Fruit fly (Drosophila melanogaster): ENCODE data around the gene SrpRbeta.
A peak's percentile ranks its signal among the peaks of the same experiment; 100 is the strongest.

The SrpRbeta gene

dm6 chr3L:8669847-8670622, 50.0 kb downstream of the SrpRbeta start:
- no peak for TF ChIP-seq Met (GFP tag; optimal IDR thresholded peaks at IDR 0.05)
- no peak for TF ChIP-seq Eip93F (GFP tag; optimal IDR thresholded peaks at IDR 0.05)
- TF ChIP-seq Blimp-1 (GFP tag; optimal IDR thresholded peaks at IDR 0.05) = no peak
- TF ChIP-seq fd85E (GFP tag; optimal IDR thresholded peaks at IDR 0.05) = no peak
- no peak for TF ChIP-seq CG3919 (GFP tag; optimal IDR thresholded peaks at IDR 0.05)
- TF ChIP-seq pdm3 (GFP tag; optimal IDR thresholded peaks at IDR 0.05) = no peak
- no peak for TF ChIP-seq fkh (GFP tag; optimal IDR thresholded peaks at IDR 0.05)
- TF ChIP-seq Eip78C (GFP tag) = no peak
- no peak for TF ChIP-seq dsx (GFP tag; optimal IDR thresholded peaks at IDR 0.05; ENCODE audit: poor library complexity, severe bottlenecking)

DNA sequence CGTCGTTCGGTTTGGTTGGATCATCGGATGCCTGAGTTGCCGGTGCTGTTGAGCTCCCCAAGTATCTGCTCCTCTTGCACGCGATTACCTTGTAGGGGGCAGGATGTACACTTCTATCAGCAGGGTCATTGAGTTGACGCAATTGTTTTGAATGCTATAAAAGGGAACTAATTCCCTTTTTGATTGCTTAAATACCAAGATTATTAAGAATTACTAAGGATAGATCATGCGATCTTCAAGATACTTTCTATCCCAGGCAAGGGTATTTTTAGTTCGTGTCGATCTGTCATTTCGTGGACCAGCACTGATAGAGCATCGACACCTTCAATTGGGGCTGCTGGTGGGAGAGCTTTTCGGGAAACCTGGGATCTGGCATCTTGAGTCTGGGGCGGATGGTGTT, 50.9 kb downstream of the SrpRbeta start:
- TF ChIP-seq Blimp-1 (GFP tag; optimal IDR thresholded peaks at IDR 0.05) (peak; percentile 19), Hr38 (GFP tag; optimal IDR thresholded peaks at IDR 0.05) (no peak), dac (GFP tag; optimal IDR thresholded peaks at IDR 0.05) (no peak), Sox15 (GFP tag; optimal IDR thresholded peaks at IDR 0.05) (peak; percentile 77), CG6854 (GFP tag; optimal IDR thresholded peaks at IDR 0.05) (no peak), Met (GFP tag; optimal IDR thresholded peaks at IDR 0.05) (peak; percentile 81), CG15336 (GFP tag; IDR thresholded peaks at IDR 0.05) (peak; percentile 35; the same call in 1 of the 2 replicates), Gug (GFP tag; IDR thresholded peaks at IDR 0.05) (peak; percentile 65), OdsH (GFP tag; optimal IDR thresholded peaks at IDR 0.05) (peak; percentile 77), esn (GFP tag; optimal IDR thresholded peaks at IDR 0.05) (peak; percentile 80), topi (GFP tag; optimal IDR thresholded peaks at IDR 0.05) (peak; percentile 79), CG6792 (GFP tag; optimal IDR thresholded peaks at IDR 0.05) (peak; percentile 86), CG10669 (GFP tag; optimal IDR thresholded peaks at IDR 0.05) (peak; percentile 87), CG34406 (GFP tag; optimal IDR thresholded peaks at IDR 0.05) (peak; percentile 74), CG6276 (GFP tag; optimal IDR thresholded peaks at IDR 0.05) (peak; percentile 7), acj6 (GFP tag; optimal IDR thresholded peaks at IDR 0.05) (peak; percentile 85), Smox (GFP tag; optimal IDR thresholded peaks at IDR 0.05) (peak; percentile 73), Sox14 (GFP tag; optimal IDR thresholded peaks at IDR 0.05) (peak; percentile 81), CG11902 (GFP tag; optimal IDR thresholded peaks at IDR 0.05) (peak; percentile 83), salr (GFP tag; optimal IDR thresholded peaks at IDR 0.05) (peak; percentile 25 to 80), fd85E (GFP tag; optimal IDR thresholded peaks at IDR 0.05) (peak; percentile 40), CG9139 (GFP tag; optimal IDR thresholded peaks at IDR 0.05) (peak; percentile 64), CG6163 (GFP tag; IDR thresholded peaks at IDR 0.05) (peak; percentile 92), dsx (GFP tag; optimal IDR thresholded peaks at IDR 0.05; ENCODE audit: poor library complexity, severe bottlenecking) (peak; percentile 82), eg (GFP tag; IDR thresholded peaks at IDR 0.05) (peak; percentile 36; the same call in 1 of the 3 replicates), CG6808 (GFP tag; optimal IDR thresholded peaks at IDR 0.05) (peak; percentile 83), Sox102F (GFP tag; optimal IDR thresholded peaks at IDR 0.05) (peak; percentile 72), CG11294 (GFP tag; IDR thresholded peaks at IDR 0.05) (peak; percentile 22; the same call in 1 of the 2 replicates), fd59A (GFP tag; optimal IDR thresholded peaks at IDR 0.05) (peak; percentile 85), CG8319 (GFP tag; optimal IDR thresholded peaks at IDR 0.05) (peak; percentile 63), lz (GFP tag; optimal IDR thresholded peaks at IDR 0.05) (peak; percentile 74), CG8632 (GFP tag; optimal IDR thresholded peaks at IDR 0.05) (peak; percentile 81), ss (GFP tag; optimal IDR thresholded peaks at IDR 0.05) (peak; percentile 87 to 96), Eip75B (GFP tag; optimal IDR thresholded peaks at IDR 0.05) (peak; percentile 88), CG32006 (GFP tag; optimal IDR thresholded peaks at IDR 0.05) (peak; percentile 43), CG7368 (GFP tag; optimal IDR thresholded peaks at IDR 0.05) (peak; percentile 75), achi (GFP tag; optimal IDR thresholded peaks at IDR 0.05) (peak; percentile 76), svp (GFP tag) (peak; percentile 89), CG8119 (GFP tag; IDR thresholded peaks at IDR 0.05) (no peak; the same call in 1 of the 3 replicates), Lpt (GFP tag; optimal IDR thresholded peaks at IDR 0.05) (peak; percentile 57), Eip78C (GFP tag) (peak; percentile 95), CG4318 (GFP tag; optimal IDR thresholded peaks at IDR 0.05) (no peak), CG1621 (tag; optimal IDR thresholded peaks at IDR 0.05) (peak; percentile 87), vri (GFP tag; optimal IDR thresholded peaks at IDR 0.05) (peak; percentile 47)

Measured in whole organism, prepupa.